Worm (Caenorhabditis elegans) whole organism, L4 larva: ENCODE measurements around the gene hpo-30.

Experiments used
- ama-1 ChIP-seq: fragments of 150-350 bp; optimal IDR thresholded peaks from 2 replicates; lab custom pipeline; 2014; ENCODE audit warnings: inconsistent platforms, mixed read lengths
- dpl-1 ChIP-seq: fragments of 150-350 bp; optimal IDR thresholded peaks from 2 replicates; lab custom pipeline; 2014; ENCODE audit warnings: missing biosample characterization, missing genetic modification reagents, missing genetic modification characterization
- mdl-1 ChIP-seq, 2 experiments: fragments of 150-350 bp in 1 of 2; sonication (generic microtip) in 1 of 2; optimal IDR thresholded peaks; 2 replicates each; lab custom pipeline; 2014 to 2017; ENCODE audit warnings: missing biosample characterization in 2 of 2, missing genetic modification characterization in 2 of 2
- nhr-42 ChIP-seq: fragments of 200-800 bp; sonication (Bioruptor generic); IDR thresholded peaks from 2 replicates; pipeline ENCODE4 v1.3.6; 2022; ENCODE audit warnings: missing genetic modification characterization, missing compliant biosample characterization
- pqm-1 ChIP-seq: sonication (generic microtip); optimal IDR thresholded peaks from 2 replicates; lab custom pipeline; 2017; ENCODE audit warnings: missing biosample characterization, missing genetic modification characterization
- snpc-4 ChIP-seq: fragments of 150-350 bp; optimal IDR thresholded peaks from 2 replicates; lab custom pipeline; 2014; ENCODE audit warnings: missing biosample characterization, missing genetic modification characterization
- spr-1 ChIP-seq: sonication (generic microtip); optimal IDR thresholded peaks from 2 replicates; lab custom pipeline; 2016; ENCODE audit warnings: mild to moderate bottlenecking, missing genetic modification characterization, missing compliant biosample characterization
- unc-130 ChIP-seq: sonication (generic microtip); optimal IDR thresholded peaks from 2 replicates; lab custom pipeline; 2016; ENCODE audit warnings: missing genetic modification reagents, missing genetic modification characterization, missing compliant biosample characterization
- unc-62 ChIP-seq, 3 experiments: fragments of 150-350 bp in 1 of 3; sonication (generic microtip); optimal IDR thresholded peaks in 2 of 3; peaks in 1 of 3; 1 replicate in 1 of 3; 2 replicates in 2 of 3; lab custom pipeline; 2014 to 2017; ENCODE audit warnings: missing biosample characterization in 3 of 3, missing genetic modification characterization in 3 of 3, missing genetic modification reagents in 3 of 3, missing genotype in 1 of 3
- zip-11 ChIP-seq: fragments of 200-800 bp; sonication (Bioruptor generic); IDR thresholded peaks from 2 replicates; pipeline ENCODE4 v1.3.6; 2022; ENCODE audit warnings: missing genetic modification characterization, missing compliant biosample characterization
- ztf-11 ChIP-seq: fragments of 150-350 bp; optimal IDR thresholded peaks from 2 replicates; lab custom pipeline; 2014; ENCODE audit warnings: missing biosample characterization, missing genetic modification characterization

DNA sequence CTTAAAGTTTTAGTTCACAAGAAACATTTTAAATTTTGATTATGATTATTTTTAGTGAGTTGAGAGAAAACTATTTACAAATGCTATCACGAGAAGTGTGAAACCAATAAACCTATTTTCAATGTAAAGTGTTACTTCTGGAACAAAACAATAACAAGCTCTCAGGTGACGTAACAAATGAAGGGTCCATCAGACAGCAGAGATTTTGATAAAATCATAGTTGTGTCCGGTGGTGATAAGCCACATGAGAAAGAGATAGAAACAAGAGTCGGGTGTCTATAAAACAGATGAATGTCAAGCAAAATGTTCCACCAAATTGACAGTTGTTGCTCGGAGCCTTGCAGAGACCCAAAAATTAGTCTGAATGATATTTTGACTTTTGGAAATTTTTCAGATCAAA, 24.2 kb upstream of the hpo-30 start:
- TF ChIP-seq spr-1 (tag; lab: Kevin White, UChicago) = no peak
- no peak for TF ChIP-seq snpc-4 (tag; lab: Kevin White, UChicago)
- TF ChIP-seq pqm-1 = no peak
- no peak for TF ChIP-seq ztf-11 (tag; lab: Kevin White, UChicago)
- TF ChIP-seq unc-62 (GFP tag; optimal IDR thresholded peaks at IDR 0.05 in 1 of 2; lab: Kevin White, UChicago) = no peak
- no peak for TF ChIP-seq unc-62 (tag; optimal IDR thresholded peaks at IDR 0.05; lab: Kevin White, UChicago)
- no peak for TF ChIP-seq nhr-42
- TF ChIP-seq dpl-1 (GFP tag; lab: Kevin White, UChicago) = no peak
- no peak for TF ChIP-seq zip-11 (GFP tag; lab: Robert Waterston, UW)
- TF ChIP-seq unc-130 (GFP tag; lab: Kevin White, UChicago) = no peak
- no peak for TF ChIP-seq mdl-1 (tag; optimal IDR thresholded peaks at IDR 0.05; lab: Kevin White, UChicago)
- no peak for TF ChIP-seq ama-1 (lab: Kevin White, UChicago)
